Fruit fly (Drosophila melanogaster): ENCODE measurements around the gene CG5577.
A peak's percentile ranks its signal among the peaks of the same experiment; 100 is the strongest.

Gene CG5577

dm6 chr3L:17841085-17841606 lies at the start of gene CG5577:
Gene CG5577, minus strand, starts transcription at chr3L:17841427.
- TF ChIP-seq ase (GFP tag; IDR thresholded peaks at IDR 0.05) (peak; percentile 39; the same call in 1 of the 3 replicates), CG15011 (GFP tag; optimal IDR thresholded peaks at IDR 0.05) (no peak), CG34376 (GFP tag; optimal IDR thresholded peaks at IDR 0.05) (peak; percentile 91), Deaf1 (tag; optimal IDR thresholded peaks at IDR 0.05) (peak; percentile 78), Myb (GFP tag; optimal IDR thresholded peaks at IDR 0.05) (peak; percentile 10), CG3163 (GFP tag; optimal IDR thresholded peaks at IDR 0.05) (peak; percentile 14), pros (GFP tag; optimal IDR thresholded peaks at IDR 0.05) (peak; percentile 38), Scr (GFP tag; IDR thresholded peaks at IDR 0.05; ENCODE audit: partially characterized antibody) (peak; percentile 68), CG2875 (GFP tag; optimal IDR thresholded peaks at IDR 0.05) (no peak), CG3995 (GFP tag; optimal IDR thresholded peaks at IDR 0.05) (peak; percentile 75), CG15514 (GFP tag; optimal IDR thresholded peaks at IDR 0.05) (peak; percentile 56), Mrtf (GFP tag; IDR thresholded peaks at IDR 0.05) (no peak), MBD-R2 (GFP tag; IDR thresholded peaks at IDR 0.05) (peak; percentile 15; the same call in 1 of the 2 replicates), CG14860 (GFP tag; IDR thresholded peaks at IDR 0.05; ENCODE audit: partially characterized antibody) (peak; percentile 43; the same call in 1 of the 3 replicates), CG13287 (GFP tag; IDR thresholded peaks at IDR 0.05; ENCODE audit: partially characterized antibody) (peak; percentile 90), grn (GFP tag; optimal IDR thresholded peaks at IDR 0.05) (no peak), tin (GFP tag; optimal IDR thresholded peaks at IDR 0.05) (no peak), CG11696 (GFP tag; IDR thresholded peaks at IDR 0.05) (no peak), bigmax (GFP tag; optimal IDR thresholded peaks at IDR 0.05) (no peak), Hmr (GFP tag; optimal IDR thresholded peaks at IDR 0.05) (peak; percentile 46), CG1603 (tag; optimal IDR thresholded peaks at IDR 0.05) (peak; percentile 9), CG9797 (GFP tag; optimal IDR thresholded peaks at IDR 0.05) (no peak), CG11560 (tag; IDR thresholded peaks at IDR 0.05) (no peak), CG13296 (GFP tag; optimal IDR thresholded peaks at IDR 0.05) (peak; percentile 55), Trl (optimal IDR thresholded peaks at IDR 0.05) (peak; percentile 38 to 75), Trl (GFP tag; optimal IDR thresholded peaks at IDR 0.05) (peak; percentile 9), lbe (GFP tag; optimal IDR thresholded peaks at IDR 0.05) (no peak), CG16863 (GFP tag; optimal IDR thresholded peaks at IDR 0.05) (no peak), C15 (GFP tag; IDR thresholded peaks at IDR 0.05) (no peak), CG12769 (tag; optimal IDR thresholded peaks at IDR 0.05) (peak; percentile 82), Fer3 (tag; optimal IDR thresholded peaks at IDR 0.05) (peak; percentile 15), NFAT (GFP tag; IDR thresholded peaks at IDR 0.05) (no peak), CG12299 (tag; optimal IDR thresholded peaks at IDR 0.05) (no peak), CrebB (tag; optimal IDR thresholded peaks at IDR 0.05) (no peak), CG10543 (GFP tag; optimal IDR thresholded peaks at IDR 0.05) (peak; percentile 79), crp (GFP tag; optimal IDR thresholded peaks at IDR 0.05) (no peak), sd (tag; optimal IDR thresholded peaks at IDR 0.05) (no peak), crol (GFP tag; IDR thresholded peaks at IDR 0.05) (peak; percentile 28; the same call in 1 of the 2 replicates), CG10147 (GFP tag; optimal IDR thresholded peaks at IDR 0.05) (no peak), Xbp1 (GFP tag; optimal IDR thresholded peaks at IDR 0.05) (no peak), CG33213 (GFP tag; optimal IDR thresholded peaks at IDR 0.05) (no peak), btn (GFP tag; optimal IDR thresholded peaks at IDR 0.05) (no peak), caup (GFP tag; optimal IDR thresholded peaks at IDR 0.05; ENCODE audit: severe bottlenecking) (peak; percentile 50), stwl (tag; optimal IDR thresholded peaks at IDR 0.05) (peak; percentile 8), kay (GFP tag; optimal IDR thresholded peaks at IDR 0.05) (no peak), PHDP (tag; optimal IDR thresholded peaks at IDR 0.05) (no peak), zen2 (GFP tag; IDR thresholded peaks at IDR 0.05; ENCODE audit: partially characterized antibody) (peak; percentile 65), CG4360 (GFP tag; IDR thresholded peaks at IDR 0.05) (no peak), CG2202 (tag; optimal IDR thresholded peaks at IDR 0.05) (no peak), CG17829 (tag; optimal IDR thresholded peaks at IDR 0.05) (no peak)

Measured in whole organism, embryonic.